Fruit fly (Drosophila melanogaster) whole organism, pupa: ENCODE results near the gene Sk1.

Source experiments
- CG10348 ChIP-seq: fragments of 200-800 bp; sonication (Bioruptor generic); IDR thresholded peaks from 2 replicates; pipeline ENCODE4 v1.3.6; 2022; ENCODE audit warnings: missing biosample characterization, missing genetic modification characterization
- CG12605 ChIP-seq: fragments of 200-800 bp; sonication (Bioruptor generic); IDR thresholded peaks from 2 replicates; pipeline ENCODE4 v1.3.6; 2022; ENCODE audit warnings: missing biosample characterization, missing genetic modification characterization
- CG13204 ChIP-seq: fragments of 200-800 bp; sonication (Bioruptor generic); optimal IDR thresholded peaks from 2 replicates; lab custom pipeline; 2018; ENCODE audit warnings: missing biosample characterization, mild to moderate bottlenecking, missing genetic modification characterization, moderate library complexity
- CG14655 ChIP-seq: fragments of 200-800 bp; sonication (Bioruptor generic); optimal IDR thresholded peaks from 3 replicates; lab custom pipeline; 2017; ENCODE audit warnings: mild to moderate bottlenecking, missing biosample characterization, missing genetic modification reagents, missing genetic modification characterization
- CG15710 ChIP-seq: fragments of 200-800 bp; sonication (Bioruptor generic); optimal IDR thresholded peaks from 2 replicates; lab custom pipeline; 2018; ENCODE audit warnings: missing biosample characterization, mild to moderate bottlenecking, missing genetic modification characterization, moderate library complexity
- CG17806 ChIP-seq: fragments of 200-800 bp; sonication (Bioruptor generic); optimal IDR thresholded peaks from 2 replicates; lab custom pipeline; 2018; ENCODE audit warnings: missing biosample characterization, mild to moderate bottlenecking, missing genetic modification characterization, moderate library complexity
- CG32121 ChIP-seq: fragments of 200-800 bp; sonication (Bioruptor generic); IDR thresholded peaks from 2 replicates; pipeline ENCODE4 v1.3.6; 2022; ENCODE audit warnings: missing biosample characterization, missing genetic modification characterization
- CG34367 ChIP-seq: fragments of 200-800 bp; sonication (Bioruptor generic); optimal IDR thresholded peaks from 2 replicates; lab custom pipeline; 2018; ENCODE audit warnings: missing biosample characterization, mild to moderate bottlenecking, missing genetic modification characterization
- CG8301 ChIP-seq: fragments of 200-800 bp; sonication (Bioruptor generic); optimal IDR thresholded peaks from 2 replicates; lab custom pipeline; 2018; ENCODE audit warnings: missing biosample characterization, mild to moderate bottlenecking, missing genetic modification characterization
- D1 ChIP-seq: fragments of 200-800 bp; sonication (Bioruptor generic); optimal IDR thresholded peaks from 2 replicates; lab custom pipeline; 2018; ENCODE audit warnings: missing biosample characterization, mild to moderate bottlenecking, missing genetic modification characterization, moderate library complexity
- EcR ChIP-seq: fragments of 200-800 bp; sonication (Bioruptor generic); optimal IDR thresholded peaks from 3 replicates; lab custom pipeline; 2019; ENCODE audit warnings: missing biosample characterization, missing genetic modification characterization, mild to moderate bottlenecking, moderate library complexity, missing genetic modification reagents
- Ets98B ChIP-seq: fragments of 200-800 bp; sonication (Bioruptor generic); IDR thresholded peaks from 2 replicates; pipeline ENCODE4 v1.3.6; 2022; ENCODE audit warnings: missing biosample characterization, missing genetic modification characterization
- gl ChIP-seq: fragments of 200-800 bp; sonication (Bioruptor generic); optimal IDR thresholded peaks from 2 replicates; lab custom pipeline; 2018; ENCODE audit warnings: missing biosample characterization, mild to moderate bottlenecking, missing genetic modification characterization

- TF ChIP-seq CG13204 (GFP tag; lab: Kevin White, UChicago) = no peak
- TF ChIP-seq CG17806 (tag; lab: Kevin White, UChicago) = no peak
- no peak for TF ChIP-seq Ets98B (GFP tag; lab: Robert Waterston, UW)
- TF ChIP-seq CG10348 (GFP tag; lab: Robert Waterston, UW) = no peak
- TF ChIP-seq CG32121 (GFP tag; lab: Robert Waterston, UW) = no peak
- TF ChIP-seq CG8301 (tag; lab: Kevin White, UChicago) = no peak
- no peak for TF ChIP-seq gl (tag; lab: Kevin White, UChicago)
- no peak for TF ChIP-seq EcR (GFP tag; lab: Kevin White, UChicago)
- TF ChIP-seq CG15710 (tag; lab: Kevin White, UChicago) = no peak
- no peak for TF ChIP-seq CG12605 (GFP tag; lab: Robert Waterston, UW)
- TF ChIP-seq D1 (tag; lab: Kevin White, UChicago) = no peak
- no peak for TF ChIP-seq CG34367 (tag; lab: Kevin White, UChicago)
- no peak for TF ChIP-seq CG14655 (GFP tag; lab: Kevin White, UChicago)
Observed at dm6 chrX:11413090-11413489, 29.2 kb upstream of the Sk1 start, which contains the start of gene Gr10b.
